Worm (Caenorhabditis elegans): ENCODE data around the gene T27A8.7.
"Not testable (repeated sequence)": the region's sequence is repeated elsewhere in the genome, so short reads cannot be mapped to it uniquely, and the experiment has no call there.

- TF ChIP-seq scrt-1 (GFP tag; IDR thresholded peaks at IDR 0.05); ama-1 (optimal IDR thresholded peaks at IDR 0.05): not testable (repeated sequence)
Observed at ce11 chrX:16062385-16062784, 7.0 kb downstream of the T27A8.7 start, which contains the start of gene T27A8.3.

Measured in whole organism, early embryonic.